Worm (Caenorhabditis elegans): ENCODE measurements around the gene C14A6.6.

The C14A6.6 gene

DNA sequence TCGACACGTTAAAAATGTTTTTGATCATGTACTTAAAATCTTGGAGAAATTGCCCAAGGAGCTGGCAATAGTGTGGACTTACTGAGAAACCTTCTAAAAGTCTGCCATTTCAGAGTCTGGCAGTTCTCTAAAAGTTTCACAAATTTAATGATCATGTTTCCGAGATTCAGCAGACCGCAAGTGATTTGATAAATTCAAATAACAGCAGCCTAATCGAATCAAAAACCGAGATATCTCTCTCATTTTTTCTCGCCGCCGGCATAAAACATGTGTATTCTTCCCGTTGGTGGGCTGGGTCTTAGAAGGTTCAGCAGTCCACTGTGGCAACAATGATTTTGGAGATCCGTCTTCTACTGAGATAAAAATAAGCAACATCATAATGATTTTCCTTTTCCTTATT is 22.1 kb upstream of the C14A6.6 start, which contains the start of gene clec-246:
clec-246 (plus strand) TSS at position 301 of the 400 bp plus-strand sequence.
- TF ChIP-seq skn-1 (tag; optimal IDR thresholded peaks at IDR 0.05) (no peak), fkh-2 (tag; optimal IDR thresholded peaks at IDR 0.05) (no peak), ama-1 (optimal IDR thresholded peaks at IDR 0.05) (no peak), ztf-11 (tag; optimal IDR thresholded peaks at IDR 0.05) (no peak)

ce11 chrV:18188328-18188727 is 21.3 kb upstream of the C14A6.6 start, which contains the start of gene clec-245:
clec-245 (minus strand) TSS chrV:18188428.
- TF ChIP-seq mdl-1 (tag; optimal IDR thresholded peaks at IDR 0.05) = no peak
- no peak for TF ChIP-seq nhr-77 (tag; optimal IDR thresholded peaks at IDR 0.05)
- no peak for TF ChIP-seq snpc-4 (tag; optimal IDR thresholded peaks at IDR 0.05)
- TF ChIP-seq hmg-11 (tag; optimal IDR thresholded peaks at IDR 0.05) = no peak
- TF ChIP-seq nhr-11 (tag; optimal IDR thresholded peaks at IDR 0.05) = no peak
- no peak for TF ChIP-seq ceh-28 (tag; optimal IDR thresholded peaks at IDR 0.05)
- no peak for TF ChIP-seq nhr-25 (tag; optimal IDR thresholded peaks at IDR 0.05)
- TF ChIP-seq nhr-76 (tag; optimal IDR thresholded peaks at IDR 0.05) = no peak
- no peak for TF ChIP-seq eor-1 (tag; optimal IDR thresholded peaks at IDR 0.05)
- TF ChIP-seq ztf-4 (tag; optimal IDR thresholded peaks at IDR 0.05) = no peak
- TF ChIP-seq pqm-1 (tag; optimal IDR thresholded peaks at IDR 0.05) = no peak
- TF ChIP-seq nfya-1 (tag; optimal IDR thresholded peaks at IDR 0.05; ENCODE audit: insufficient read depth) = no peak
- no peak for TF ChIP-seq zag-1 (tag; optimal IDR thresholded peaks at IDR 0.05)
- no peak for TF ChIP-seq ceh-82 (tag; optimal IDR thresholded peaks at IDR 0.05)
- no peak for TF ChIP-seq nhr-12 (tag; optimal IDR thresholded peaks at IDR 0.05)
- no peak for TF ChIP-seq ZK546.5 (tag; optimal IDR thresholded peaks at IDR 0.05)
- TF ChIP-seq nhr-28 (tag; optimal IDR thresholded peaks at IDR 0.05) = no peak
- no peak for TF ChIP-seq lin-39 (tag; optimal IDR thresholded peaks at IDR 0.05)
- no peak for TF ChIP-seq nhr-237 (tag; optimal IDR thresholded peaks at IDR 0.05)
- no peak for TF ChIP-seq nhr-23 (tag; optimal IDR thresholded peaks at IDR 0.05)

- TF ChIP-seq fkh-2 (tag; optimal IDR thresholded peaks at IDR 0.05) (no peak), elt-2 (tag; optimal IDR thresholded peaks at IDR 0.05) (no peak), egl-5 (tag; optimal IDR thresholded peaks at IDR 0.05) (no peak), nhr-12 (tag; optimal IDR thresholded peaks at IDR 0.05) (no peak), fos-1 (tag; optimal IDR thresholded peaks at IDR 0.05) (no peak), fkh-10 (GFP tag; optimal IDR thresholded peaks at IDR 0.05) (no peak), nhr-43 (tag; optimal IDR thresholded peaks at IDR 0.05; ENCODE audit: poor library complexity, severe bottlenecking) (no peak), ceh-9 (tag; optimal IDR thresholded peaks at IDR 0.05) (no peak), ama-1 (optimal IDR thresholded peaks at IDR 0.05) (no peak), egl-27 (tag; optimal IDR thresholded peaks at IDR 0.05) (no peak), R02D3.7 (tag; optimal IDR thresholded peaks at IDR 0.05) (no peak), mdl-1 (tag; optimal IDR thresholded peaks at IDR 0.05) (no peak), aly-2 (tag; optimal IDR thresholded peaks at IDR 0.05) (no peak), nhr-11 (tag; optimal IDR thresholded peaks at IDR 0.05) (no peak), lsy-12 (tag; optimal IDR thresholded peaks at IDR 0.05) (no peak)
These were observed 17.8 kb upstream of the C14A6.6 start, which contains the start of gene C31G12.3 for ce11 chrV:18184910-18185309. C31G12.3 (plus strand) TSS chrV:18185210.

DNA sequence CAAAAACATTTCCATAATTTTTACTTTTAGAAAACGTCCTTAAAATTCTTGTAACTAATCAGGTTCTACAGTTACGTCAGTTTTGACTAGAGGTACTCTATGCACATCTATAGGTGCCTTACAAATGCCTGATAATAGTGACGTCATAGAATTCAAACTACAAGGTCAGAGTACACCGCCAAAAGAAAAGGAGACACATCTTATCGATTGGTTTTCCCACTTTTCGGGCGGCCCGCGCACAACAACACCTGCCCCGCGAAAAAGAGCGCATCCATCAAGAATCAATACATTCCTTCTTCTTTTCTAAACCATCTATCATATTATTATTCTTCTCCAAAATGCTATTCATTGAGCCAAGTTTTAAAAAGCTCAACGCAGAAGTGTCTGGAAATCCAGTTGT is 12.6 kb upstream of the C14A6.6 start, which contains the start of gene C31G12.1:
C31G12.1 (plus strand) TSS at position 301 of the 400 bp plus-strand sequence.
- TF ChIP-seq mdl-1 (tag; optimal IDR thresholded peaks at IDR 0.05) = no peak
- no peak for TF ChIP-seq ztf-11 (tag; optimal IDR thresholded peaks at IDR 0.05)
- no peak for TF ChIP-seq hmg-11 (tag; optimal IDR thresholded peaks at IDR 0.05)
- TF ChIP-seq sea-2 (GFP tag; optimal IDR thresholded peaks at IDR 0.05) = no peak
- no peak for TF ChIP-seq fkh-10 (GFP tag; optimal IDR thresholded peaks at IDR 0.05)
- TF ChIP-seq pqm-1 (tag; optimal IDR thresholded peaks at IDR 0.05) = no peak
- TF ChIP-seq egl-5 (tag; optimal IDR thresholded peaks at IDR 0.05) = no peak
- no peak for TF ChIP-seq skn-1 (tag; optimal IDR thresholded peaks at IDR 0.05)
- no peak for TF ChIP-seq ceh-9 (tag; optimal IDR thresholded peaks at IDR 0.05)
- no peak for TF ChIP-seq fkh-2 (tag; optimal IDR thresholded peaks at IDR 0.05)
- TF ChIP-seq daf-12 (tag; optimal IDR thresholded peaks at IDR 0.05) = no peak
- no peak for TF ChIP-seq zag-1 (tag; optimal IDR thresholded peaks at IDR 0.05)
- TF ChIP-seq nhr-28 (tag; optimal IDR thresholded peaks at IDR 0.05) = no peak
- TF ChIP-seq nhr-77 (tag; optimal IDR thresholded peaks at IDR 0.05) = no peak
- no peak for TF ChIP-seq nhr-25 (tag; optimal IDR thresholded peaks at IDR 0.05)
- no peak for TF ChIP-seq egl-27 (tag; optimal IDR thresholded peaks at IDR 0.05)
- no peak for TF ChIP-seq ceh-28 (tag; optimal IDR thresholded peaks at IDR 0.05)
- no peak for TF ChIP-seq nhr-67 (tag; optimal IDR thresholded peaks at IDR 0.05)
- TF ChIP-seq unc-39 (tag; optimal IDR thresholded peaks at IDR 0.05) = no peak
- TF ChIP-seq fos-1 (tag; optimal IDR thresholded peaks at IDR 0.05) = no peak

All from whole organism, L3 larva.